Worm (Caenorhabditis elegans) whole organism, young adult: ENCODE results near the gene R07E5.15.

ENCODE experiments used
- B0261.1 ChIP-seq: sonication (generic microtip); optimal IDR thresholded peaks from 2 replicates; lab custom pipeline; 2016; ENCODE audit warnings: mild to moderate bottlenecking, missing genetic modification characterization, moderate library complexity, missing compliant biosample characterization
- F57A8.1 ChIP-seq: fragments of 200-800 bp; sonication (Bioruptor generic); optimal IDR thresholded peaks from 2 replicates; lab custom pipeline; 2018; ENCODE audit warnings: mild to moderate bottlenecking, missing genetic modification characterization, moderate library complexity, missing compliant biosample characterization
- cebp-1 ChIP-seq, 2 experiments: fragments of 200-800 bp in 1 of 2; sonication (Bioruptor generic) in 1 of 2; sonication (generic microtip) in 1 of 2; IDR thresholded peaks in 1 of 2; optimal IDR thresholded peaks in 1 of 2; 2 replicates each; pipeline versions ENCODE4 v1.3.6 to Lab custom; 2017 to 2022; ENCODE audit warnings: missing compliant biosample characterization in 2 of 2, missing genetic modification characterization in 2 of 2, mild to moderate bottlenecking in 1 of 2, missing genetic modification reagents in 1 of 2, moderate library complexity in 1 of 2
- lin-35 ChIP-seq, 3 experiments: fragments of 150-350 bp in 2 of 3; sonication (generic microtip) in 1 of 3; optimal IDR thresholded peaks; 2 replicates each; lab custom pipeline; 2014 to 2018; ENCODE audit warnings: missing biosample characterization in 3 of 3, missing genetic modification characterization in 3 of 3, missing genetic modification reagents in 3 of 3
- lsy-27 ChIP-seq: sonication (generic microtip); optimal IDR thresholded peaks from 2 replicates; lab custom pipeline; 2017; ENCODE audit warnings: missing genetic modification characterization, mild to moderate bottlenecking, missing compliant biosample characterization, antibody characterized with exemption, missing genotype, borderline replicate concordance; ENCODE audit not compliant: insufficient read depth
- snpc-1.3 ChIP-seq: sonication (generic microtip); optimal IDR thresholded peaks from 2 replicates; lab custom pipeline; 2017; ENCODE audit warnings: missing genetic modification characterization, mild to moderate bottlenecking, missing compliant biosample characterization, antibody characterized with exemption, moderate library complexity, missing genotype, missing genetic modification reagents; ENCODE audit not compliant: insufficient read depth

ce11 chrIII:4381343-4381742, 19.9 kb upstream of the R07E5.15 start, which contains the start of gene pals-27:
- no peak for TF ChIP-seq snpc-1.3 (tag; lab: Kevin White, UChicago)
- TF ChIP-seq cebp-1 (GFP tag; IDR thresholded peaks at IDR 0.05; lab: Robert Waterston, UW): no peak
- TF ChIP-seq cebp-1 (tag; optimal IDR thresholded peaks at IDR 0.05; lab: Kevin White, UChicago): no peak
- TF ChIP-seq B0261.1 (tag; lab: Kevin White, UChicago): no peak
- no peak for TF ChIP-seq F57A8.1 (GFP tag; lab: Kevin White, UChicago)
- TF ChIP-seq lin-35 (GFP tag; optimal IDR thresholded peaks at IDR 0.05; lab: Kevin White, UChicago): no peak
- TF ChIP-seq lsy-27 (tag; lab: Kevin White, UChicago): no peak
